Fruit fly (Drosophila melanogaster) whole organism, prepupa: ENCODE results near the gene CG7420.
A peak's percentile ranks its signal among the peaks of the same experiment; 100 is the strongest.

ENCODE experiments used
- CG10631 ChIP-seq: fragments of 200-800 bp; sonication (Bioruptor generic); optimal IDR thresholded peaks from 2 replicates; lab custom pipeline; 2016; ENCODE audit warnings: missing biosample characterization, missing genetic modification characterization
- CG11762 ChIP-seq: fragments of 200-800 bp; sonication (Bioruptor generic); optimal IDR thresholded peaks from 3 replicates; lab custom pipeline; 2016; ENCODE audit warnings: missing biosample characterization, missing genetic modification characterization; ENCODE audit not compliant: insufficient read depth
- CG11902 ChIP-seq: fragments of 200-800 bp; sonication (Bioruptor generic); optimal IDR thresholded peaks from 3 replicates; lab custom pipeline; 2016; ENCODE audit warnings: missing biosample characterization, missing genetic modification characterization
- CG7368 ChIP-seq: fragments of 200-800 bp; sonication (Bioruptor generic); optimal IDR thresholded peaks from 3 replicates; lab custom pipeline; 2016; ENCODE audit warnings: missing biosample characterization, missing genetic modification characterization
- CG8319 ChIP-seq: fragments of 200-800 bp; sonication (Bioruptor generic); optimal IDR thresholded peaks from 3 replicates; lab custom pipeline; 2016; ENCODE audit warnings: missing biosample characterization, missing genetic modification characterization
- Smox ChIP-seq: fragments of 200-800 bp; sonication (Bioruptor generic); optimal IDR thresholded peaks from 3 replicates; lab custom pipeline; 2016; ENCODE audit warnings: missing biosample characterization, missing genetic modification characterization
- Sox102F ChIP-seq: fragments of 200-800 bp; sonication (Bioruptor generic); optimal IDR thresholded peaks from 2 replicates; lab custom pipeline; 2016; ENCODE audit warnings: missing biosample characterization, mild to moderate bottlenecking, missing genetic modification characterization
- net ChIP-seq: fragments of 200-800 bp; sonication (Bioruptor generic); optimal IDR thresholded peaks from 3 replicates; lab custom pipeline; 2016; ENCODE audit warnings: missing biosample characterization, missing genetic modification characterization
- pdm3 ChIP-seq: fragments of 200-800 bp; sonication (Bioruptor generic); optimal IDR thresholded peaks from 3 replicates; lab custom pipeline; 2016; ENCODE audit warnings: missing biosample characterization, missing genetic modification characterization
- svp ChIP-seq: fragments of 200-800 bp; sonication (Bioruptor generic); peaks from one replicate; lab custom pipeline; 2016; ENCODE audit warnings: missing biosample characterization, missing genetic modification characterization

dm6 chr2L:1463362-1463908 is 39.3 kb downstream of the CG7420 start:
- TF ChIP-seq CG10631 (GFP tag; lab: Kevin White, UChicago), result no peak
- TF ChIP-seq pdm3 (GFP tag; lab: Kevin White, UChicago), result no peak
- no peak for TF ChIP-seq CG11762 (GFP tag; lab: Kevin White, UChicago)
- no peak for TF ChIP-seq CG8319 (GFP tag; lab: Kevin White, UChicago)
- no peak for TF ChIP-seq Smox (GFP tag; lab: Kevin White, UChicago)
- TF ChIP-seq CG7368 (GFP tag; lab: Kevin White, UChicago), result no peak
- TF ChIP-seq CG11902 (GFP tag; lab: Kevin White, UChicago), result no peak
- TF ChIP-seq net (GFP tag; lab: Kevin White, UChicago), result no peak
- no peak for TF ChIP-seq Sox102F (GFP tag; lab: Kevin White, UChicago)
- TF ChIP-seq svp, result peak; percentile 14
